Worm (Caenorhabditis elegans) whole organism, mixed stage, embryonic: ENCODE measurements around the gene ZK757.2.

Experiments used
- M03D4.4 ChIP-seq: sonication (generic microtip); optimal IDR thresholded peaks from 2 replicates; lab custom pipeline; 2017; ENCODE audit warnings: mild to moderate bottlenecking, missing genetic modification characterization, missing compliant biosample characterization
- bed-3 ChIP-seq: fragments of 200-800 bp; sonication (Bioruptor generic); optimal IDR thresholded peaks from 3 replicates; lab custom pipeline; 2018; ENCODE audit warnings: mild to moderate bottlenecking, missing genetic modification characterization, moderate library complexity, missing compliant biosample characterization
- blmp-1 ChIP-seq: fragments of 150-350 bp; optimal IDR thresholded peaks from 2 replicates; lab custom pipeline; 2014; ENCODE audit warnings: missing biosample characterization, missing genetic modification characterization
- ceh-39 ChIP-seq: fragments of 150-350 bp; optimal IDR thresholded peaks from 2 replicates; lab custom pipeline; 2014; ENCODE audit warnings: missing biosample characterization, missing genetic modification characterization
- ceh-43 ChIP-seq: fragments of 200-800 bp; sonication (Bioruptor generic); optimal IDR thresholded peaks from 2 replicates; lab custom pipeline; 2018; ENCODE audit warnings: mild to moderate bottlenecking, missing genetic modification characterization, moderate library complexity, missing compliant biosample characterization
- ces-1 ChIP-seq: fragments of 150-350 bp; optimal IDR thresholded peaks from 2 replicates; lab custom pipeline; 2014; ENCODE audit warnings: missing biosample characterization, missing genetic modification reagents, missing genetic modification characterization
- cnd-1 ChIP-seq: fragments of 200-800 bp; sonication (Bioruptor generic); optimal IDR thresholded peaks from 2 replicates; lab custom pipeline; 2018; ENCODE audit warnings: mild to moderate bottlenecking, missing genetic modification characterization, missing compliant biosample characterization
- drap-1 ChIP-seq: fragments of 200-800 bp; sonication (Bioruptor generic); optimal IDR thresholded peaks from 3 replicates; lab custom pipeline; 2018; ENCODE audit warnings: mild to moderate bottlenecking, missing genetic modification characterization, missing compliant biosample characterization
- elt-1 ChIP-seq: sonication (generic microtip); optimal IDR thresholded peaks from 2 replicates; lab custom pipeline; 2017; ENCODE audit warnings: missing genetic modification characterization, mild to moderate bottlenecking, missing compliant biosample characterization, antibody characterized with exemption, moderate library complexity, borderline replicate concordance; ENCODE audit not compliant: insufficient read depth
- elt-3 ChIP-seq: fragments of 150-350 bp; optimal IDR thresholded peaks from 2 replicates; lab custom pipeline; 2014; ENCODE audit warnings: missing biosample characterization, missing genetic modification characterization
- flh-1 ChIP-seq: fragments of 200-800 bp; sonication (Bioruptor generic); optimal IDR thresholded peaks from 2 replicates; lab custom pipeline; 2018; ENCODE audit warnings: mild to moderate bottlenecking, missing genetic modification characterization, moderate library complexity, missing compliant biosample characterization
- lin-13 ChIP-seq: fragments of 150-350 bp; optimal IDR thresholded peaks from 2 replicates; lab custom pipeline; 2014; ENCODE audit warnings: missing biosample characterization, missing genetic modification characterization
- lsy-2 ChIP-seq: fragments of 150-350 bp; optimal IDR thresholded peaks from 2 replicates; lab custom pipeline; 2014; ENCODE audit warnings: missing biosample characterization, missing genetic modification characterization
- mep-1 ChIP-seq: fragments of 150-350 bp; optimal IDR thresholded peaks from 2 replicates; lab custom pipeline; 2017; ENCODE audit warnings: missing biosample characterization, missing genetic modification reagents, missing genetic modification characterization, inconsistent platforms
- nhr-12 ChIP-seq: fragments of 150-350 bp; optimal IDR thresholded peaks from 2 replicates; lab custom pipeline; 2014; ENCODE audit warnings: missing biosample characterization, missing genetic modification characterization
- nhr-237 ChIP-seq: fragments of 150-350 bp; optimal IDR thresholded peaks from 2 replicates; lab custom pipeline; 2014; ENCODE audit warnings: missing biosample characterization, missing genetic modification characterization
- nhr-28 ChIP-seq: fragments of 150-350 bp; optimal IDR thresholded peaks from 2 replicates; lab custom pipeline; 2014; ENCODE audit warnings: missing biosample characterization, missing genetic modification characterization
- pha-4 ChIP-seq: fragments of 150-350 bp; optimal IDR thresholded peaks from 2 replicates; lab custom pipeline; 2018; ENCODE audit warnings: missing biosample characterization, missing genetic modification reagents, missing genetic modification characterization
- snpc-4 ChIP-seq: fragments of 150-350 bp; optimal IDR thresholded peaks from 2 replicates; lab custom pipeline; 2014; ENCODE audit warnings: missing biosample characterization, missing genetic modification characterization
- sptf-1 ChIP-seq: sonication (generic microtip); optimal IDR thresholded peaks from 2 replicates; lab custom pipeline; 2017; ENCODE audit warnings: mild to moderate bottlenecking, missing genetic modification characterization, moderate library complexity, missing compliant biosample characterization
- tbx-8 ChIP-seq: fragments of 200-800 bp; sonication (Bioruptor generic); optimal IDR thresholded peaks from 2 replicates; lab custom pipeline; 2018; ENCODE audit warnings: mild to moderate bottlenecking, missing genetic modification characterization, moderate library complexity, missing compliant biosample characterization
- unc-120 ChIP-seq: sonication (generic microtip); optimal IDR thresholded peaks from 2 replicates; lab custom pipeline; 2017; ENCODE audit warnings: missing genetic modification characterization, missing compliant biosample characterization; ENCODE audit not compliant: poor library complexity, severe bottlenecking
- unc-39 ChIP-seq: fragments of 150-350 bp; optimal IDR thresholded peaks from 2 replicates; lab custom pipeline; 2014; ENCODE audit warnings: missing biosample characterization, missing genetic modification characterization
- zip-8 ChIP-seq: fragments of 150-350 bp; optimal IDR thresholded peaks from 2 replicates; lab custom pipeline; 2014; ENCODE audit warnings: missing biosample characterization, missing genetic modification characterization
- ztf-11 ChIP-seq: fragments of 150-350 bp; optimal IDR thresholded peaks from 2 replicates; lab custom pipeline; 2014; ENCODE audit warnings: missing biosample characterization, missing genetic modification characterization

The ZK757.2 gene

ce11 chrIII:9907574-9907973 is 28.8 kb upstream of the ZK757.2 start:
- TF ChIP-seq lin-13 (tag; lab: Kevin White, UChicago) = no peak
- no peak for TF ChIP-seq bed-3 (GFP tag; lab: Kevin White, UChicago)
- no peak for TF ChIP-seq nhr-237
- no peak for TF ChIP-seq tbx-8
- TF ChIP-seq unc-120 (tag; lab: Kevin White, UChicago) = no peak
- TF ChIP-seq ceh-39 (tag; lab: Kevin White, UChicago) = no peak
- TF ChIP-seq pha-4 (tag; lab: Kevin White, UChicago) = no peak
- no peak for TF ChIP-seq lsy-2 (tag; lab: Kevin White, UChicago)
- TF ChIP-seq drap-1 (GFP tag; lab: Kevin White, UChicago) = no peak
- no peak for TF ChIP-seq flh-1 (GFP tag; lab: Kevin White, UChicago)
- no peak for TF ChIP-seq sptf-1 (tag; lab: Kevin White, UChicago)
- TF ChIP-seq nhr-12 (tag; lab: Kevin White, UChicago) = no peak
- TF ChIP-seq unc-39 (tag; lab: Kevin White, UChicago) = no peak

- TF ChIP-seq ces-1 (GFP tag; lab: Kevin White, UChicago) (peak; percentile 81), sptf-1 (tag; lab: Kevin White, UChicago) (no peak)
- TF ChIP-seq, all 35 proteins: peak for 1
Measured at ce11 chrIII:9905307-9905706, 26.6 kb upstream of the ZK757.2 start.

ce11 chrIII:9903694-9904292 is 25.1 kb upstream of the ZK757.2 start:
- TF ChIP-seq ztf-11 (tag; lab: Kevin White, UChicago) (no peak), lsy-2 (tag; lab: Kevin White, UChicago) (no peak), flh-1 (GFP tag; lab: Kevin White, UChicago) (no peak), ceh-39 (tag; lab: Kevin White, UChicago) (no peak), tbx-8 (no peak), snpc-4 (tag; lab: Kevin White, UChicago) (no peak), nhr-12 (tag; lab: Kevin White, UChicago) (no peak), elt-1 (tag; lab: Kevin White, UChicago) (no peak), nhr-28 (no peak)
- TF ChIP-seq, all 35 proteins: peak for 0

ce11 chrIII:9899720-9900119 is 21.0 kb upstream of the ZK757.2 start:
- TF ChIP-seq elt-3 = no peak

ce11 chrIII:9892855-9893254 is 14.1 kb upstream of the ZK757.2 start, which contains the start of gene mam-7:
Gene mam-7, plus strand, starts transcription at chrIII:9893155.
- no peak for TF ChIP-seq nhr-28
- no peak for TF ChIP-seq M03D4.4
- no peak for TF ChIP-seq flh-1 (GFP tag; lab: Kevin White, UChicago)
- TF ChIP-seq elt-3 = no peak
- peak; percentile 66 for TF ChIP-seq zip-8 (tag; lab: Kevin White, UChicago)
- TF ChIP-seq snpc-4 (tag; lab: Kevin White, UChicago) = no peak
- no peak for TF ChIP-seq pha-4 (tag; lab: Kevin White, UChicago)
- TF ChIP-seq drap-1 (GFP tag; lab: Kevin White, UChicago) = no peak

ce11 chrIII:9891324-9891723 is 12.6 kb upstream of the ZK757.2 start, which contains the start of gene alg-4:
Gene alg-4, minus strand, starts transcription at chrIII:9891424.
- TF ChIP-seq snpc-4 (tag; lab: Kevin White, UChicago) (no peak), cnd-1 (tag; lab: Kevin White, UChicago) (no peak), elt-1 (tag; lab: Kevin White, UChicago) (no peak), ces-1 (GFP tag; lab: Kevin White, UChicago) (no peak), bed-3 (GFP tag; lab: Kevin White, UChicago) (no peak), drap-1 (GFP tag; lab: Kevin White, UChicago) (no peak), pha-4 (tag; lab: Kevin White, UChicago) (no peak), tbx-8 (no peak), unc-39 (tag; lab: Kevin White, UChicago) (no peak), mep-1 (tag; lab: Kevin White, UChicago) (no peak), nhr-237 (no peak), lsy-2 (tag; lab: Kevin White, UChicago) (no peak), blmp-1 (no peak), M03D4.4 (no peak), elt-3 (no peak), sptf-1 (tag; lab: Kevin White, UChicago) (no peak), ceh-43 (GFP tag; lab: Kevin White, UChicago) (no peak), ceh-39 (tag; lab: Kevin White, UChicago) (no peak), lin-13 (tag; lab: Kevin White, UChicago) (no peak)
